Worm (Caenorhabditis elegans): ENCODE data around the gene cnc-3.

Gene cnc-3

DNA sequence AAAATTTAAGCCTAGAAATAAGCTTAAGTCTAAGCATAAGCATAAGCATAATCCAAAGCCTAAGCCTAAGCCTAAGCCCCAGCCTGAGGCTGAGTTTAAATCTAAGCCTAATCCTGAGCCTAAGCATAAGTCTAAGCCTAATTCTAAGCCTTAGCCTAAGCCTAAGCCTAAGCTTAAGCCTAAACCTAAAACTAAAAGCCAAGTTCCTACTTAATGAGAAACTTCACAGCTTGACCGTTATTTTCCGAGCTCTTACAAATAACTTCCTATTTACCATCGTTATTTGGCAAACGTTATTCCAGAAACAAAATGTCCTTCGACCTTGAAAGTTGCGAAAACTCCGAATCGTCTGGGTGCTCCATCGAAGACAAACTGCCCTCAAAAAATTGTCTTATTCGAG is 33.9 kb downstream of the cnc-3 start, which contains the start of gene C38C3.4:
Gene C38C3.4, plus strand, starts transcription at position 301 of the 400 bp plus-strand sequence.
- TF ChIP-seq lin-32 (GFP tag; optimal IDR thresholded peaks at IDR 0.05) (no peak), elt-1 (tag; optimal IDR thresholded peaks at IDR 0.05; ENCODE audit: borderline replicate concordance, insufficient read depth) (no peak), ham-2 (GFP tag; optimal IDR thresholded peaks at IDR 0.05) (no peak), flh-1 (GFP tag; optimal IDR thresholded peaks at IDR 0.05) (no peak), blmp-1 (tag; optimal IDR thresholded peaks at IDR 0.05) (no peak), lin-13 (tag; optimal IDR thresholded peaks at IDR 0.05) (no peak), tbx-8 (GFP tag; optimal IDR thresholded peaks at IDR 0.05) (no peak), unc-39 (tag; optimal IDR thresholded peaks at IDR 0.05) (no peak), unc-62 (GFP tag; optimal IDR thresholded peaks at IDR 0.05) (no peak), hlh-1 (tag; optimal IDR thresholded peaks at IDR 0.05) (no peak), nhr-12 (tag; optimal IDR thresholded peaks at IDR 0.05) (no peak), pha-4 (tag; optimal IDR thresholded peaks at IDR 0.05) (no peak), drap-1 (GFP tag; optimal IDR thresholded peaks at IDR 0.05) (no peak)

DNA sequence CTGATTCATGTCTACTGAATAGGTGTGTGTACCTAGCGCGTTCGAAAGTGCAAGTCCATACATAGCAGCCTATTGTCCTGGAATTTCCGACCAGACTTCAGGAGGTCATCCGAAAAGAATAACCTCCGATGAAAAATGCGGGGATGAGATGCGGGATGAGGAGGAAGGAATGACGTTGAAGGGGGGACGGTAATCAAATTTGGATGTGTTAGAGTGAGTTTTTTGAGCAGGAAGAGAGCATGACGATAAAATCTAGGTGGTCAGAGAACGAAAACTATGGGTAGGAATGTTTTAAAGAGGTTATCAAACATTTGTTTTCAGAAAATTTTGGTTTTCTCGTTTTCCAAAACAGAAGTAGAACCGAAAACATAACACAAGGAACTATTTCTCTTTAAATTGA is 38.2 kb downstream of the cnc-3 start:
- no peak for TF ChIP-seq nhr-12 (tag; optimal IDR thresholded peaks at IDR 0.05)
- no peak for TF ChIP-seq elt-3 (tag; optimal IDR thresholded peaks at IDR 0.05)
- no peak for TF ChIP-seq nhr-28 (tag; optimal IDR thresholded peaks at IDR 0.05)

DNA sequence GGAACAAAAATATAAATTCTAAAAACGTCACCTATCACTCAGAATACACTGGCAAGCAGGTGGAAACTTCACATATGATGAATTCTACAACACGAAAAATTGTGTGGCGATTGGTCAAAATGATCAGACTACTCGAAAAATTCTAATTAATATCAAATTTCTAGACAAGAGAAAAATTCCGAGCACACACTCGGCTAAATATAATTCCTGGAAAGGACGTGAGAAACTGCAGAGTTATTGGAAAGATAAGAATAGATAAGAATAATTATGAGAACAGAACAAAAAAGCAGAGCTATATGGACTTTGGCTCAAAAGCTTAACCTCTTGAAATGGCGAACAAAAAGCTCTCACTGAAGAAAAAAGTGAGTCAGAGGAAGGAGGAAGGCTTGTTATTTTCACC is 39.5 kb downstream of the cnc-3 start:
- no peak for TF ChIP-seq ces-1 (GFP tag; optimal IDR thresholded peaks at IDR 0.05)

ce11 chrV:1488642-1489041 is 40.8 kb downstream of the cnc-3 start:
- TF ChIP-seq lsy-2 (tag; optimal IDR thresholded peaks at IDR 0.05) (no peak), snpc-4 (tag; optimal IDR thresholded peaks at IDR 0.05) (no peak), sem-2 (GFP tag; optimal IDR thresholded peaks at IDR 0.05) (no peak), nhr-76 (tag; optimal IDR thresholded peaks at IDR 0.05) (no peak), cnd-1 (tag; optimal IDR thresholded peaks at IDR 0.05) (no peak), ces-1 (GFP tag; optimal IDR thresholded peaks at IDR 0.05) (no peak), ham-2 (GFP tag; optimal IDR thresholded peaks at IDR 0.05) (no peak), elt-3 (tag; optimal IDR thresholded peaks at IDR 0.05) (no peak), flh-1 (GFP tag; optimal IDR thresholded peaks at IDR 0.05) (no peak), unc-39 (tag; optimal IDR thresholded peaks at IDR 0.05) (no peak), nhr-2 (tag; optimal IDR thresholded peaks at IDR 0.05) (no peak), mab-5 (tag; optimal IDR thresholded peaks at IDR 0.05) (no peak), ztf-11 (tag; optimal IDR thresholded peaks at IDR 0.05) (no peak), mep-1 (tag; optimal IDR thresholded peaks at IDR 0.05) (no peak), lin-13 (tag; optimal IDR thresholded peaks at IDR 0.05) (no peak), M03D4.4 (tag; optimal IDR thresholded peaks at IDR 0.05) (no peak), nhr-28 (tag; optimal IDR thresholded peaks at IDR 0.05) (no peak)

DNA sequence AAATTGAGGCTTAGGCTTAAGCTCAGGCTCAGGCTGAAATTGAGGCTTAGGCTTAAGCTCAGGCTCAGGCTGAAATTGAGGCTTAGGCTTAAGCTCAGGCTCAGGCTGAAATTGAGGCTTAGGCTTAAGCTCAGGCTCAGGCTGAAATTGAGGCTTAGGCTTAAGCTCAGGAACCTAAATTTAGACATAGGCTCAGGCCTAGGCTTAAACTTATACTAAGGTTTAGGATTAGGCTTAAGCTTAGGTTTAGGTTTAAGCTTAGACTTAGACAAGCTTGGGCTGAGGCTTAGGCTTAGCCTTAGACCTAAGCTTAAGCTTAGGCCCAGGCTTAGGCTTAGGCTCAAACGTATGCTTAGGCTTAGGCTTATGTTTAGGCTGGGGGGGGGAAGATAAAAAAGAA is 43.1 kb downstream of the cnc-3 start:
- peak; percentile 22 for TF ChIP-seq ham-2 (GFP tag; optimal IDR thresholded peaks at IDR 0.05)

- TF ChIP-seq lin-13 (tag; optimal IDR thresholded peaks at IDR 0.05), result no peak
- no peak for TF ChIP-seq lin-32 (GFP tag; optimal IDR thresholded peaks at IDR 0.05)
- no peak for TF ChIP-seq snpc-4 (tag; optimal IDR thresholded peaks at IDR 0.05)
- TF ChIP-seq nhr-76 (tag; optimal IDR thresholded peaks at IDR 0.05), result no peak
- TF ChIP-seq nhr-2 (tag; optimal IDR thresholded peaks at IDR 0.05), result no peak
- no peak for TF ChIP-seq drap-1 (GFP tag; optimal IDR thresholded peaks at IDR 0.05)
- no peak for TF ChIP-seq ztf-11 (tag; optimal IDR thresholded peaks at IDR 0.05)
- no peak for TF ChIP-seq ces-1 (GFP tag; optimal IDR thresholded peaks at IDR 0.05)
- no peak for TF ChIP-seq M03D4.4 (tag; optimal IDR thresholded peaks at IDR 0.05)
Measured at ce11 chrV:1491510-1491909, 43.7 kb downstream of the cnc-3 start, which contains the start of gene C38C3.6. TSS of gene C38C3.6 (minus strand) at chrV:1491610.

ce11 chrV:1494469-1494868 is 46.7 kb downstream of the cnc-3 start, which contains the start of gene spig-7:
TSS of gene spig-7 (plus strand) at chrV:1494769.
- TF ChIP-seq ztf-11 (tag; optimal IDR thresholded peaks at IDR 0.05), result no peak
- no peak for TF ChIP-seq elt-3 (tag; optimal IDR thresholded peaks at IDR 0.05)
- TF ChIP-seq cnd-1 (tag; optimal IDR thresholded peaks at IDR 0.05), result no peak
- no peak for TF ChIP-seq ceh-43 (GFP tag; optimal IDR thresholded peaks at IDR 0.05)
- no peak for TF ChIP-seq unc-120 (tag; optimal IDR thresholded peaks at IDR 0.05; ENCODE audit: poor library complexity, severe bottlenecking)
- TF ChIP-seq ham-2 (GFP tag; optimal IDR thresholded peaks at IDR 0.05), result no peak
- no peak for TF ChIP-seq sptf-1 (tag; optimal IDR thresholded peaks at IDR 0.05)
- TF ChIP-seq ceh-83 (GFP tag; optimal IDR thresholded peaks at IDR 0.05), result no peak
